Worm (Caenorhabditis elegans): ENCODE data around the gene aipr-1.

DNA sequence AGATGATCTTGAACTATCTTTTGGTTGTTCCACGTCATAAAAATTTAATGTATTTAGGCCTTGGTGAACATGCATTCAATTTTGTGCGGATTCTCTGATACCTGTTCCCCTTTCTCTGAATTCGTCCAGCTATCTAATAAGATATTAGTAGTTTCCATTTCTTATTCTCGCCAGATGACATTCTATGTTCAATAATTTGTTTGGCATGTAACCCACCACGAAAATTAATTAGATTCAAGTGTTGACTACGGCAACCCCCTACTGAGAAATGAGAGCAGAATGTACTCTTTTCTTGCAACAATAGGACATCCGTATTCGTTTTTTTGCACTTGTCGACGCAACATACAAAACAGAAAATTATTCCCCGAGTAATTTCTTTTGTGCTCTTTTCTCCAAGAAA, 48.1 kb upstream of the aipr-1 start:
- no peak for TF ChIP-seq T22C8.4 (GFP tag; IDR thresholded peaks at IDR 0.05)
- TF ChIP-seq med-1 (GFP tag; optimal IDR thresholded peaks at IDR 0.05; ENCODE audit: insufficient read depth), result no peak
- TF ChIP-seq cog-1 (tag; optimal IDR thresholded peaks at IDR 0.05), result no peak
- TF ChIP-seq flt-1 (GFP tag; IDR thresholded peaks at IDR 0.05), result no peak
- TF ChIP-seq tab-1 (GFP tag; IDR thresholded peaks at IDR 0.05), result no peak
- TF ChIP-seq klf-2 (GFP tag; conservative IDR thresholded peaks at IDR 0.05), result no peak
- no peak for TF ChIP-seq ztf-23 (GFP tag; IDR thresholded peaks at IDR 0.05)

Data from whole organism, midembryonic.